Worm (Caenorhabditis elegans): ENCODE measurements around the gene nlr-1.

nlr-1 gene

ce11 chrIV:12165432-12166078 is 12.6 kb downstream of the nlr-1 start:
- TF ChIP-seq fos-1 (tag; optimal IDR thresholded peaks at IDR 0.05) = no peak
- no peak for TF ChIP-seq nhr-43 (tag; optimal IDR thresholded peaks at IDR 0.05; ENCODE audit: poor library complexity, severe bottlenecking)
- TF ChIP-seq nhr-237 (tag; optimal IDR thresholded peaks at IDR 0.05) = no peak
- TF ChIP-seq snpc-4 (tag; optimal IDR thresholded peaks at IDR 0.05) = no peak
- peak; percentile 49 for TF ChIP-seq pha-4 (tag; optimal IDR thresholded peaks at IDR 0.05)
- TF ChIP-seq pqm-1 (tag; optimal IDR thresholded peaks at IDR 0.05) = peak; percentile 45
- no peak for TF ChIP-seq mdl-1 (tag; optimal IDR thresholded peaks at IDR 0.05)
- no peak for TF ChIP-seq aly-2 (tag; optimal IDR thresholded peaks at IDR 0.05)
- TF ChIP-seq egl-5 (tag; optimal IDR thresholded peaks at IDR 0.05) = no peak
- no peak for TF ChIP-seq nhr-11 (tag; optimal IDR thresholded peaks at IDR 0.05)
- no peak for TF ChIP-seq daf-12 (tag; optimal IDR thresholded peaks at IDR 0.05)
- TF ChIP-seq elt-2 (tag; optimal IDR thresholded peaks at IDR 0.05) = peak; percentile 65
- no peak for TF ChIP-seq hmg-11 (tag; optimal IDR thresholded peaks at IDR 0.05)
- no peak for TF ChIP-seq nhr-12 (tag; optimal IDR thresholded peaks at IDR 0.05)

DNA sequence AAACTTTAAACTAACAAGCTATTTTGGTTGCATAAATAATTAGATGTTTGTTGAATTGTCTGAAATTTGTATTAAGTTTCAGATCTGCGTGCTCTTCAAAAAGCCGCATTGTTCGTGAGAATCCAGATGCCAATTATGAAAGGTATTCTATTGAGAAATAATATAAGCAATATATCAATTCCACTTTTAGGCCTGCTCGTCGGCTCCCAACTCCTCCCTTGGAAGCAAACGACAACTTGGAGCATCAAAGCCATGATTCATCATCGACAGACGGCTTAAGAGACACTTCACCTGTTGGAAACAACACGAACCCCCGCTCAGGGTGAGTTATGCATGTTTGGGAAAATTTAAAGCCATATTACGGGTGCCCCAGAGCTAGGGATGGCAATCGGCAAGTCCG is 15.4 kb downstream of the nlr-1 start:
- no peak for TF ChIP-seq ceh-16 (tag; optimal IDR thresholded peaks at IDR 0.05)
- TF ChIP-seq nhr-11 (tag; optimal IDR thresholded peaks at IDR 0.05) = no peak
- no peak for TF ChIP-seq ceh-82 (tag; optimal IDR thresholded peaks at IDR 0.05)
- no peak for TF ChIP-seq egl-5 (tag; optimal IDR thresholded peaks at IDR 0.05)
- TF ChIP-seq pha-4 (tag; optimal IDR thresholded peaks at IDR 0.05) = no peak
- TF ChIP-seq aly-2 (tag; optimal IDR thresholded peaks at IDR 0.05) = no peak

ce11 chrIV:12160421-12160820 is 17.7 kb downstream of the nlr-1 start:
- no peak for TF ChIP-seq elt-1 (tag; optimal IDR thresholded peaks at IDR 0.05)
- no peak for TF ChIP-seq jun-1 (tag; optimal IDR thresholded peaks at IDR 0.05)
- TF ChIP-seq fkh-2 (tag; optimal IDR thresholded peaks at IDR 0.05) = no peak
- TF ChIP-seq sea-2 (GFP tag; optimal IDR thresholded peaks at IDR 0.05) = no peak
- no peak for TF ChIP-seq ama-1 (optimal IDR thresholded peaks at IDR 0.05)
- TF ChIP-seq hmg-11 (tag; optimal IDR thresholded peaks at IDR 0.05) = no peak
- no peak for TF ChIP-seq nhr-77 (tag; optimal IDR thresholded peaks at IDR 0.05)
- no peak for TF ChIP-seq nhr-43 (tag; optimal IDR thresholded peaks at IDR 0.05; ENCODE audit: poor library complexity, severe bottlenecking)
- TF ChIP-seq ceh-9 (tag; optimal IDR thresholded peaks at IDR 0.05) = no peak
- no peak for TF ChIP-seq snpc-4 (tag; optimal IDR thresholded peaks at IDR 0.05)
- no peak for TF ChIP-seq ceh-82 (tag; optimal IDR thresholded peaks at IDR 0.05)
- no peak for TF ChIP-seq ZK546.5 (tag; optimal IDR thresholded peaks at IDR 0.05)
- no peak for TF ChIP-seq lsy-12 (tag; optimal IDR thresholded peaks at IDR 0.05)
- TF ChIP-seq nhr-28 (tag; optimal IDR thresholded peaks at IDR 0.05) = no peak
- no peak for TF ChIP-seq nhr-67 (tag; optimal IDR thresholded peaks at IDR 0.05)
- no peak for TF ChIP-seq tbx-2 (tag; optimal IDR thresholded peaks at IDR 0.05)
- TF ChIP-seq fos-1 (tag; optimal IDR thresholded peaks at IDR 0.05) = no peak
- TF ChIP-seq nhr-11 (tag; optimal IDR thresholded peaks at IDR 0.05) = no peak
- no peak for TF ChIP-seq nhr-76 (tag; optimal IDR thresholded peaks at IDR 0.05)
- no peak for TF ChIP-seq nhr-25 (tag; optimal IDR thresholded peaks at IDR 0.05)

ce11 chrIV:12157915-12158314 is 20.2 kb downstream of the nlr-1 start:
- TF ChIP-seq ceh-28 (tag; optimal IDR thresholded peaks at IDR 0.05) (peak; percentile 34), ceh-9 (tag; optimal IDR thresholded peaks at IDR 0.05) (no peak), fkh-10 (GFP tag; optimal IDR thresholded peaks at IDR 0.05) (no peak), nhr-11 (tag; optimal IDR thresholded peaks at IDR 0.05) (no peak), nhr-76 (tag; optimal IDR thresholded peaks at IDR 0.05) (no peak), aly-2 (tag; optimal IDR thresholded peaks at IDR 0.05) (no peak), egl-5 (tag; optimal IDR thresholded peaks at IDR 0.05) (no peak), nhr-77 (tag; optimal IDR thresholded peaks at IDR 0.05) (no peak), R02D3.7 (tag; optimal IDR thresholded peaks at IDR 0.05) (no peak), hmg-11 (tag; optimal IDR thresholded peaks at IDR 0.05) (no peak), elt-3 (tag; optimal IDR thresholded peaks at IDR 0.05) (no peak), nhr-25 (tag; optimal IDR thresholded peaks at IDR 0.05) (peak; percentile 7)

DNA sequence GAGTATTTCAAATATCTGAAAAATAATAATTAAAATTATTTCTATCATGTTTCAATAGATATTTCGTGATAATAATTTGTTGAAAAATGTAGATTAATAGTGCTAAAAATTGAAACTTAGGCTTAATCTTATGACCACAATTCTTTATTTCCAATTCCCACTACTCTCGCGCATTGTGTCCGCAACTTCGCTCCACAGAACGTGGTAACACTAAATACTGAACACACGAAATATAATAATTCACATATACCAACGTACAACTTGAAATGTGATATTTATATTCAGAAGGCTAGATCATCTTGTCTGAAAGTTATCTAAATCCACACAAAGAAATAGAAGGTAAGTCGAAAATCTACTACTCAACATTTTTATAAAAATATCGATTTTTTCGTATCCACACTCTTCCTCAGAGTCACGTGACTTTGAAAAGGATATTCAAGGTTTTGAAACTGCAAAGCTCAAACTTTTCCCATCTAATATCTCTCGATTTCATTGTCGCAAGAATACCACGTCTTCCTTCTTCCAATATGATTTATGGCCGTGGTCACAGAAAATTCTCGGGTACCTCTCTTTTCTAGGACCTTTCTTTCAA is 21.4 kb downstream of the nlr-1 start, which contains the start of gene eri-12:
Gene eri-12 (plus strand): TSS at position 197 of the 592 bp plus-strand sequence.
- TF ChIP-seq sea-2 (GFP tag; optimal IDR thresholded peaks at IDR 0.05) = no peak
- peak; percentile 0 for TF ChIP-seq pha-4 (tag; optimal IDR thresholded peaks at IDR 0.05)

All from whole organism, L3 larva.